Fruit fly (Drosophila melanogaster) whole organism, embryonic: ENCODE results near the gene CG2889.

Experiments used
- Atf6 ChIP-seq: fragments of 200-800 bp; sonication (Bioruptor generic); IDR thresholded peaks from 2 replicates; pipeline ENCODE4 v1.3.6; 2022; ENCODE audit warnings: missing biosample characterization, missing genetic modification characterization
- BEAF-32 ChIP-seq: fragments of 200-800 bp; sonication (Bioruptor generic); optimal IDR thresholded peaks from 3 replicates; lab custom pipeline; 2017; ENCODE audit warnings: missing biosample characterization, missing genetic modification characterization, mild to moderate bottlenecking, moderate library complexity, missing genetic modification reagents
- CG10147 ChIP-seq: fragments of 200-800 bp; sonication (Bioruptor generic); optimal IDR thresholded peaks from 2 replicates; lab custom pipeline; 2019; ENCODE audit warnings: missing biosample characterization, mild to moderate bottlenecking, missing genetic modification characterization, moderate library complexity
- CG1024 ChIP-seq: fragments of 200-800 bp; sonication (Bioruptor generic); IDR thresholded peaks from 2 replicates; pipeline ENCODE4 v1.3.6; 2022; ENCODE audit warnings: missing biosample characterization, missing genetic modification characterization
- CG10543 ChIP-seq: fragments of 200-800 bp; sonication (Bioruptor generic); optimal IDR thresholded peaks from 3 replicates; lab custom pipeline; 2017; ENCODE audit warnings: missing biosample characterization, mild to moderate bottlenecking, missing genetic modification characterization, moderate library complexity
- CG10959 ChIP-seq: fragments of 200-800 bp; sonication (Bioruptor generic); IDR thresholded peaks from 2 replicates; pipeline ENCODE4 v1.3.6; 2022; ENCODE audit warnings: missing biosample characterization, missing genetic modification characterization
- CG10979 ChIP-seq: fragments of 200-800 bp; sonication (Bioruptor generic); optimal IDR thresholded peaks from 2 replicates; lab custom pipeline; 2018; ENCODE audit warnings: missing biosample characterization, mild to moderate bottlenecking, missing genetic modification characterization, moderate library complexity
- CG12104 ChIP-seq: fragments of 200-800 bp; sonication (Bioruptor generic); optimal IDR thresholded peaks from 3 replicates; lab custom pipeline; 2016; ENCODE audit warnings: missing biosample characterization, missing genetic modification characterization
- CG12391 ChIP-seq: fragments of 200-800 bp; sonication (Bioruptor generic); optimal IDR thresholded peaks from 3 replicates; lab custom pipeline; 2018; ENCODE audit warnings: missing biosample characterization, mild to moderate bottlenecking, missing genetic modification characterization, moderate library complexity
- CG12769 ChIP-seq: fragments of 200-800 bp; sonication (Bioruptor generic); optimal IDR thresholded peaks from 2 replicates; lab custom pipeline; 2019; ENCODE audit warnings: missing biosample characterization, mild to moderate bottlenecking, missing genetic modification characterization, moderate library complexity
- CG14050 ChIP-seq: fragments of 200-800 bp; sonication (Bioruptor generic); IDR thresholded peaks from 3 replicates; pipeline ENCODE4 v1.3.6; 2022; ENCODE audit warnings: missing biosample characterization, missing genetic modification characterization
- CG14441 ChIP-seq: fragments of 200-800 bp; sonication (Bioruptor generic); IDR thresholded peaks from 2 replicates; pipeline ENCODE4 v1.3.6; 2022; ENCODE audit warnings: missing biosample characterization, missing genetic modification characterization
- CG15479 ChIP-seq: fragments of 200-800 bp; sonication (Bioruptor generic); optimal IDR thresholded peaks from 3 replicates; lab custom pipeline; 2019; ENCODE audit warnings: missing biosample characterization, mild to moderate bottlenecking, missing genetic modification characterization, moderate library complexity
- CG17186 ChIP-seq: fragments of 200-800 bp; sonication (Bioruptor generic); optimal IDR thresholded peaks from 3 replicates; lab custom pipeline; 2017; ENCODE audit warnings: missing biosample characterization, missing genetic modification reagents, missing genetic modification characterization
- CG18011 ChIP-seq: fragments of 200-800 bp; sonication (Bioruptor generic); optimal IDR thresholded peaks from 2 replicates; lab custom pipeline; 2017; ENCODE audit warnings: missing biosample characterization, missing genetic modification characterization, mild to moderate bottlenecking, moderate library complexity, missing genotype
- CG18619 ChIP-seq: fragments of 200-800 bp; sonication (Bioruptor generic); optimal IDR thresholded peaks from 3 replicates; lab custom pipeline; 2017; ENCODE audit warnings: missing biosample characterization, mild to moderate bottlenecking, missing genetic modification characterization
- CG31441 ChIP-seq: fragments of 200-800 bp; sonication (Bioruptor generic); IDR thresholded peaks from 2 replicates; pipeline ENCODE4 v1.3.6; 2022; ENCODE audit warnings: missing biosample characterization, missing genetic modification characterization
- CG32532 ChIP-seq: fragments of 200-800 bp; sonication (Bioruptor generic); IDR thresholded peaks from 2 replicates; pipeline ENCODE4 v1.3.6; 2022; ENCODE audit warnings: missing biosample characterization, missing genetic modification characterization
- CG3281 ChIP-seq: fragments of 200-800 bp; sonication (Bioruptor generic); optimal IDR thresholded peaks from 3 replicates; lab custom pipeline; 2017; ENCODE audit warnings: missing biosample characterization, mild to moderate bottlenecking, missing genetic modification characterization
- CG42726 ChIP-seq: fragments of 200-800 bp; sonication (Bioruptor generic); IDR thresholded peaks from 2 replicates; pipeline ENCODE4 v1.3.6; 2022; ENCODE audit warnings: missing biosample characterization, missing genetic modification characterization; ENCODE audit not compliant: partially characterized antibody
- CG4617 ChIP-seq: fragments of 200-800 bp; sonication (Bioruptor generic); optimal IDR thresholded peaks from 3 replicates; lab custom pipeline; 2016; ENCODE audit warnings: missing biosample characterization, missing genetic modification characterization, borderline replicate concordance
- CG5953 ChIP-seq: fragments of 200-800 bp; sonication (Bioruptor generic); IDR thresholded peaks from 2 replicates; pipeline ENCODE4 v1.3.6; 2022; ENCODE audit warnings: missing biosample characterization, missing genetic modification characterization
- CG6683 ChIP-seq: fragments of 200-800 bp; sonication (Bioruptor generic); optimal IDR thresholded peaks from 2 replicates; lab custom pipeline; 2017; ENCODE audit warnings: missing biosample characterization, mild to moderate bottlenecking, missing genetic modification characterization, missing genetic modification reagents
- CG7928 ChIP-seq: fragments of 200-800 bp; sonication (Bioruptor generic); optimal IDR thresholded peaks from 2 replicates; lab custom pipeline; 2017; ENCODE audit warnings: missing biosample characterization, mild to moderate bottlenecking, missing genetic modification characterization
- CG8478 ChIP-seq: fragments of >200 bp; optimal IDR thresholded peaks from 2 replicates; lab custom pipeline; 2018
- CG9727 ChIP-seq: fragments of 200-800 bp; sonication (Bioruptor generic); optimal IDR thresholded peaks from 3 replicates; lab custom pipeline; 2017; ENCODE audit warnings: missing biosample characterization, mild to moderate bottlenecking, missing genetic modification characterization
- CHES-1-like ChIP-seq: fragments of 200-800 bp; sonication (Bioruptor generic); optimal IDR thresholded peaks from 2 replicates; lab custom pipeline; 2016; ENCODE audit warnings: missing biosample characterization, missing genetic modification characterization
- CTCF ChIP-seq: fragments of 200-800 bp; sonication (Bioruptor generic); optimal IDR thresholded peaks from 2 replicates; lab custom pipeline; 2017; ENCODE audit warnings: missing biosample characterization, mild to moderate bottlenecking, missing genetic modification characterization, moderate library complexity
- CoRest ChIP-seq: fragments of 200-800 bp; sonication (Bioruptor generic); optimal IDR thresholded peaks from 3 replicates; lab custom pipeline; 2018; ENCODE audit warnings: missing biosample characterization, mild to moderate bottlenecking, missing genetic modification characterization, moderate library complexity
- HHEX ChIP-seq: fragments of 200-800 bp; sonication (Bioruptor generic); optimal IDR thresholded peaks from 3 replicates; lab custom pipeline; 2017; ENCODE audit warnings: missing biosample characterization, mild to moderate bottlenecking, missing genetic modification characterization, missing genetic modification reagents
- HmgZ ChIP-seq: fragments of 200-800 bp; sonication (Bioruptor generic); optimal IDR thresholded peaks from 2 replicates; lab custom pipeline; 2018; ENCODE audit warnings: missing biosample characterization, mild to moderate bottlenecking, missing genetic modification characterization
- Nf-YC ChIP-seq: fragments of 200-800 bp; optimal IDR thresholded peaks from 3 replicates; lab custom pipeline; 2019; ENCODE audit warnings: missing biosample characterization, mild to moderate bottlenecking, missing genetic modification characterization, moderate library complexity
- Poxn ChIP-seq: fragments of 200-800 bp; sonication (Bioruptor generic); IDR thresholded peaks from 2 replicates; pipeline ENCODE4 v1.3.6; 2022; ENCODE audit warnings: missing biosample characterization, missing genetic modification characterization
- Side ChIP-seq: fragments of 200-800 bp; sonication (Bioruptor generic); optimal IDR thresholded peaks from 2 replicates; lab custom pipeline; 2016; ENCODE audit warnings: missing biosample characterization, missing genetic modification characterization
- bowl ChIP-seq: fragments of 200-800 bp; sonication (Bioruptor generic); IDR thresholded peaks from 2 replicates; pipeline ENCODE4 v1.3.6; 2022; ENCODE audit warnings: missing biosample characterization, missing genetic modification characterization
- crp ChIP-seq, 2 experiments: fragments of 200-800 bp; sonication (Bioruptor generic); optimal IDR thresholded peaks; 2 replicates in 1 of 2; 3 replicates in 1 of 2; lab custom pipeline; 2017; ENCODE audit warnings: missing biosample characterization in 2 of 2, missing genetic modification characterization in 2 of 2, mild to moderate bottlenecking in 1 of 2, moderate library complexity in 1 of 2
- dimm ChIP-seq: fragments of 200-800 bp; sonication (Bioruptor generic); IDR thresholded peaks from 2 replicates; pipeline ENCODE4 v1.3.6; 2022; ENCODE audit warnings: missing biosample characterization, missing genetic modification characterization
- dmrt11E ChIP-seq: fragments of 200-800 bp; sonication (Bioruptor generic); optimal IDR thresholded peaks from 3 replicates; lab custom pipeline; 2018; ENCODE audit warnings: missing biosample characterization, mild to moderate bottlenecking, missing genetic modification characterization, moderate library complexity
- en ChIP-seq: fragments of 200-800 bp; sonication (Bioruptor generic); optimal IDR thresholded peaks from 2 replicates; lab custom pipeline; 2016; ENCODE audit warnings: missing biosample characterization, missing genetic modification characterization
- eve ChIP-seq, 2 experiments: fragments of >200 bp; optimal IDR thresholded peaks; 2 replicates each; lab custom pipeline; 2017; ENCODE audit warnings: missing biosample characterization in 2 of 2, missing genetic modification characterization in 2 of 2
- ewg ChIP-seq: fragments of 200-800 bp; sonication (Bioruptor generic); optimal IDR thresholded peaks from 3 replicates; lab custom pipeline; 2017; ENCODE audit warnings: mild to moderate bottlenecking, missing biosample characterization, missing genetic modification reagents, missing genetic modification characterization
- fd64A ChIP-seq: fragments of 200-800 bp; sonication (Bioruptor generic); optimal IDR thresholded peaks from 3 replicates; lab custom pipeline; 2018; ENCODE audit warnings: missing biosample characterization, mild to moderate bottlenecking, missing genetic modification characterization
- fd96Cb ChIP-seq: fragments of 200-800 bp; sonication (Bioruptor generic); optimal IDR thresholded peaks from 2 replicates; lab custom pipeline; 2018; ENCODE audit warnings: missing biosample characterization, mild to moderate bottlenecking, missing genetic modification characterization, moderate library complexity
- inv ChIP-seq: fragments of 200-800 bp; sonication (Bioruptor generic); IDR thresholded peaks from 2 replicates; pipeline ENCODE4 v1.3.6; 2022; ENCODE audit warnings: missing biosample characterization, missing genetic modification characterization; ENCODE audit not compliant: partially characterized antibody
- ken ChIP-seq: fragments of 200-800 bp; sonication (Bioruptor generic); IDR thresholded peaks from 3 replicates; pipeline ENCODE4 v1.3.6; 2022; ENCODE audit warnings: missing biosample characterization, missing genetic modification characterization
- maf-S ChIP-seq: fragments of 200-800 bp; sonication (Bioruptor generic); optimal IDR thresholded peaks from 2 replicates; lab custom pipeline; 2016; ENCODE audit warnings: missing biosample characterization, missing genetic modification characterization
- pzg ChIP-seq: fragments of 200-800 bp; sonication (Bioruptor generic); optimal IDR thresholded peaks from 3 replicates; lab custom pipeline; 2018; ENCODE audit warnings: missing biosample characterization, mild to moderate bottlenecking, missing genetic modification characterization, moderate library complexity
- shn ChIP-seq: fragments of 200-800 bp; sonication (Bioruptor generic); optimal IDR thresholded peaks from 3 replicates; lab custom pipeline; 2016; ENCODE audit warnings: missing biosample characterization, missing genetic modification characterization
- tap ChIP-seq: fragments of 200-800 bp; optimal IDR thresholded peaks from 3 replicates; lab custom pipeline; 2019; ENCODE audit warnings: missing biosample characterization, mild to moderate bottlenecking, missing genetic modification characterization, moderate library complexity
- zf30C ChIP-seq: fragments of 200-800 bp; sonication (Bioruptor generic); optimal IDR thresholded peaks from 3 replicates; lab custom pipeline; 2018; ENCODE audit warnings: missing biosample characterization, mild to moderate bottlenecking, missing genetic modification characterization

Gene CG2889

dm6 chrX:10473510-10474212 is at the start of gene CG2889 (continued):
- no peak for TF ChIP-seq dmrt11E (tag; lab: Kevin White, UChicago)
- peak; percentile 20 for TF ChIP-seq CG9727 (GFP tag; lab: Kevin White, UChicago)
- TF ChIP-seq CG1024 (GFP tag; lab: Robert Waterston, UW), result no peak
- TF ChIP-seq ewg (GFP tag; lab: Kevin White, UChicago), result no peak
- TF ChIP-seq CG6683 (GFP tag; lab: Kevin White, UChicago), result no peak
- TF ChIP-seq CTCF, result no peak
- TF ChIP-seq CG14050 (GFP tag; lab: Robert Waterston, UW), result no peak
- peak; percentile 32; the same call in 1 of the 2 replicates for TF ChIP-seq CG32532 (GFP tag; lab: Robert Waterston, UW)
- peak; percentile 58 for TF ChIP-seq pzg (GFP tag; lab: Kevin White, UChicago)
- TF ChIP-seq CG12104, result no peak
- no peak for TF ChIP-seq zf30C (GFP tag; lab: Kevin White, UChicago)
- no peak for TF ChIP-seq CG15479 (GFP tag; lab: Kevin White, UChicago)
- peak; percentile 45 for TF ChIP-seq CG14441 (GFP tag; lab: Robert Waterston, UW)
- no peak for TF ChIP-seq CG3281 (GFP tag; lab: Kevin White, UChicago)
- peak; percentile 75 for TF ChIP-seq BEAF-32 (GFP tag; lab: Kevin White, UChicago)
- peak; percentile 17 for TF ChIP-seq CG17186 (GFP tag; lab: Kevin White, UChicago)
- TF ChIP-seq CoRest (tag; lab: Kevin White, UChicago), result peak; percentile 18
- TF ChIP-seq crp (GFP tag; optimal IDR thresholded peaks at IDR 0.05; lab: Kevin White, UChicago), result no peak
- no peak for TF ChIP-seq Poxn
- TF ChIP-seq HHEX (GFP tag; lab: Kevin White, UChicago), result no peak
- no peak for TF ChIP-seq dimm (GFP tag; lab: Robert Waterston, UW)
- TF ChIP-seq CG10543, result no peak
- peak; percentile 38 for TF ChIP-seq CG4617 (GFP tag; lab: Kevin White, UChicago)
- peak; percentile 38; the same call in 1 of the 2 replicates for TF ChIP-seq CG42726 (GFP tag; lab: Robert Waterston, UW)
- peak; percentile 44; the same call in 1 of the 3 replicates for TF ChIP-seq ken (GFP tag; lab: Robert Waterston, UW)
- peak; percentile 2 for TF ChIP-seq CHES-1-like
- TF ChIP-seq Nf-YC (tag; lab: Kevin White, UChicago), result no peak
- TF ChIP-seq fd64A (GFP tag; lab: Kevin White, UChicago), result no peak
- no peak for TF ChIP-seq Side
- TF ChIP-seq HmgZ, result peak; percentile 36
- TF ChIP-seq CG10979 (tag; lab: Kevin White, UChicago), result no peak
- no peak for TF ChIP-seq CG10959 (GFP tag; lab: Robert Waterston, UW)
- TF ChIP-seq inv (GFP tag; lab: Robert Waterston, UW), result peak; percentile 53; the same call in 1 of the 2 replicates
- no peak for TF ChIP-seq en (GFP tag; lab: Kevin White, UChicago)
- TF ChIP-seq CG31441 (GFP tag; lab: Robert Waterston, UW), result no peak
- no peak for TF ChIP-seq fd96Cb (tag; lab: Kevin White, UChicago)
- TF ChIP-seq CG12769 (tag; lab: Kevin White, UChicago), result no peak
- no peak for TF ChIP-seq shn (GFP tag; lab: Kevin White, UChicago)
- no peak for TF ChIP-seq CG7928
- TF ChIP-seq CG10147 (GFP tag; lab: Kevin White, UChicago), result no peak
- TF ChIP-seq eve (GFP tag; optimal IDR thresholded peaks at IDR 0.05; lab: Kevin White, UChicago), result no peak
- no peak for TF ChIP-seq maf-S (GFP tag; lab: Kevin White, UChicago)
- no peak for TF ChIP-seq CG8478 (lab: Kevin White, UChicago)
- TF ChIP-seq CG18011 (GFP tag; lab: Kevin White, UChicago), result no peak
- no peak for TF ChIP-seq bowl (GFP tag; lab: Robert Waterston, UW)
- no peak for TF ChIP-seq tap (tag; lab: Kevin White, UChicago)
- no peak for TF ChIP-seq Atf6
- no peak for TF ChIP-seq CG18619 (GFP tag; lab: Kevin White, UChicago)
- TF ChIP-seq CG12391 (tag; lab: Kevin White, UChicago), result peak; percentile 8
- no peak for TF ChIP-seq CG5953 (GFP tag; lab: Robert Waterston, UW)
